Fruit fly (Drosophila melanogaster): ENCODE data around the gene CG32681.
A peak's percentile ranks its signal among the peaks of the same experiment; 100 is the strongest.

Gene CG32681

DNA sequence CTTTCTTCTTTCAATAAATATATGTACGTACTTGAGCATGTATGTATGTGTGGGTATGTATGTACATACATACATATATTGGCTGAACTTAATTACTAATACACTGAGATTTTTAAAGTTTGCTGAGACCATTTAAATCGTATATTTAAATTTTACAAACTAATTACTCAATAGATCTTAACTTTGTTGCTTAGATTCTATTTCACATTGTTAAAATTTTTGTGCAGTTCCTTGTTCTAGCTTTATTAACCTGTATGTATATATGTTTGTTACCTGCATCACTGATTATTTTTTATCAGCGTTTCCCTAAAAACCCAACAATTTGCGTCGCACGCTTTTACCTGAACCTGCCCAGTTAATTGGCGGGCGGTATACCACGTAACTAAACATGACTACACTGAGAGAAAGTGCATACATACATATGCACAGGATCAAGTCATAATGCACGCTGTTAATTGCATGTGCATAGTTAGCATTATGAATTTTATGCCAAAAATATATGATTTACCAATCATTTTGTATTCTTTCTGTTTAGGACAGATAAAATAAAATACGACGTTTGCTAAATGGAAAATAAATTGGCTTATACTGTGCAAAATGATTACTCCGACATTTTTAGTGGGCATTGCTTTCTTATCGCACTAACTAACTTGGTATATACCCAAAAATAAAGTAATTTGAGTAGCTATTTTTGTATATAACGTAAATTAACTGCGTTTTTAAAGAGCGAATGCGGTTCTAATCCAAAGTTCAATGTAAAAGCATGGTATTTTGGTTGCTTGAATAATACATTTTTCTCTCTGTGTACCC lies 18.4 kb downstream of the CG32681 start:
- TF ChIP-seq CG15710 (tag; optimal IDR thresholded peaks at IDR 0.05), result no peak
- no peak for TF ChIP-seq CG34367 (tag; optimal IDR thresholded peaks at IDR 0.05)
- no peak for TF ChIP-seq Ets98B (GFP tag; IDR thresholded peaks at IDR 0.05)
- peak; percentile 7 for TF ChIP-seq CG14655 (GFP tag; optimal IDR thresholded peaks at IDR 0.05)
- peak; percentile 19 for TF ChIP-seq Snoo (tag; optimal IDR thresholded peaks at IDR 0.05)
- TF ChIP-seq CG4496 (GFP tag; IDR thresholded peaks at IDR 0.05), result no peak
- peak; percentile 13 for TF ChIP-seq CG8159 (tag; optimal IDR thresholded peaks at IDR 0.05)
- TF ChIP-seq CG13204 (GFP tag; optimal IDR thresholded peaks at IDR 0.05), result no peak

DNA sequence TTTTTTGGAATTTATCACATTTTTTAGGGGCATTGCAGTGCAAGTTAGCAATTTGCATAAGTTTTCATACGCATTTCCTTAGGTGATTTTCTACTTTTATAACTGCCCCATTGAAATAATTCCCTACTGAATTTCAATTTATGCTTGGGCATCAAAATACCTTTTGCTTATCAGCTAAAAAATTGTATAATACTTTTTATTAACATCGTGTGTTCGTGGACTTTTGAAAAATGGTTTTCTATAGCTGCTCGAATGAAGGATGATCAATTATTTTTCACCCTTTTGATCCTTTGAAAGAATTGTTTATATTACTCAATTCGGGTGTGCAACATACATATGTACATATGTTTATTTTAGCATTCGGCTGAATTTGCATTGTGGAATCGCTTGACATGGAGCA lies 19.0 kb downstream of the CG32681 start:
- TF ChIP-seq CG12605 (GFP tag; IDR thresholded peaks at IDR 0.05), result no peak
- TF ChIP-seq Pif1B (GFP tag; optimal IDR thresholded peaks at IDR 0.05), result no peak
- TF ChIP-seq Pif1A (GFP tag; optimal IDR thresholded peaks at IDR 0.05), result no peak
- no peak for TF ChIP-seq CG15710 (tag; optimal IDR thresholded peaks at IDR 0.05)
- TF ChIP-seq EcR (GFP tag; optimal IDR thresholded peaks at IDR 0.05), result no peak
- no peak for TF ChIP-seq fd96Ca (GFP tag; IDR thresholded peaks at IDR 0.05)
- TF ChIP-seq gl (tag; optimal IDR thresholded peaks at IDR 0.05), result no peak
- no peak for TF ChIP-seq Ets98B (GFP tag; IDR thresholded peaks at IDR 0.05)
- TF ChIP-seq CG13204 (GFP tag; optimal IDR thresholded peaks at IDR 0.05), result no peak
- no peak for TF ChIP-seq CG9948 (tag; optimal IDR thresholded peaks at IDR 0.05)
- no peak for TF ChIP-seq CG8159 (tag; optimal IDR thresholded peaks at IDR 0.05)
- no peak for TF ChIP-seq CG32121 (GFP tag; IDR thresholded peaks at IDR 0.05)
- TF ChIP-seq Snoo (tag; optimal IDR thresholded peaks at IDR 0.05), result no peak
- no peak for TF ChIP-seq CG17806 (tag; optimal IDR thresholded peaks at IDR 0.05)
- no peak for TF ChIP-seq CG8301 (tag; optimal IDR thresholded peaks at IDR 0.05)
- no peak for TF ChIP-seq D1 (tag; optimal IDR thresholded peaks at IDR 0.05)
- no peak for TF ChIP-seq CG14655 (GFP tag; optimal IDR thresholded peaks at IDR 0.05)
- TF ChIP-seq CG4496 (GFP tag; IDR thresholded peaks at IDR 0.05), result no peak

DNA sequence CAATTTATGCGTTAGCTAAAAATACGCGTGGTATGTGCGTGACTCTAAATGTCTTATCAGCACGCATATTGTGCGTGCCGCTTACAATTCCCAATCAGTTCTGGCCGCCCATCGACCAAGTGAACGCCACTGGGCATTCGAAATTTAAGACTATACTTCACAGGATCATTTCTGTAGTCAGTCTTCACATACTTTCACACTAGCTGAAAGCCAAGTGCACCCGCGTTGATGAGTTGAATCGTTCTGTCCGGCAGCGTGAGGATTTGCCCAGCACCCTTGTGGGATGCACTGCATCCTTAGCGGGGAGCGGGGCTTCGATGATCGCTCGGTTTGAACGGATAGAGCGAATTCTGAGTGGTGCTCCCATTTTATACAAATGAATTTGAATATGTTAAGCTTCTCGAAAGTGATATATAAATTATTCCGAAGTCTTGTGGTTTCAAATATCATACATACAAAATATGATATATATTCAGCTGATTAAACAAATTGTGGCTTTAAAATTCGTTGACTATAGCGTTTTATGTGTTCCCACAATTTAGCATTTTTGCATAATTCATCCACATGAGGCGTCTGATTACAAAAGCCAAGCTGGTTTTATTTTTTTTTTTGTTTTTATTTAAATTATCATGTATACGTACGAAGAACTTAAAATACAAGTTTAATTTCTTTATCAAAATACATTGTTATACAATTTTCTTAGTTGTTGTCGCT lies 33.0 kb downstream of the CG32681 start:
- 0 out of 2 replicates have a peak, but pooled peaks have one; percentile 23 for TF ChIP-seq CG32121 (GFP tag; IDR thresholded peaks at IDR 0.05)
- no peak for TF ChIP-seq CG8301 (tag; optimal IDR thresholded peaks at IDR 0.05)

DNA sequence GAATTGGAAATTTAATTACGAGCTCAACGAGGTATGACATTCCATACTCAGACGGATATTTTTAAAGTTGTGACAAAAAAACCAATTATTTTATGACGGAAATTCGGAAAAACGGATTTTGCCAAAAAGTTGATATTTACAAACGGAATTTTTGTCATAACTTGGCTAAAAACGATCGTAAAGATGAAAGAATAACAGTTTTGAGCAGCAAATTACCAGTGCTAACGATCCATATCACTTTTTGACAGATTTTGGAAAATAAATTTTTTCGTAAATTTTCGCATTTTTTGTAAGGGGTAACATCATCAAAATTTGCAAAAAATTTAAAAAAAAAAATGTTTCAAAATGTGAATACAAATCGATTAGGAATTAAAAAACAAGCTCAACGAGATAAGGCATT lies 40.7 kb downstream of the CG32681 start:
- no peak for TF ChIP-seq CG8301 (tag; optimal IDR thresholded peaks at IDR 0.05)
- no peak for TF ChIP-seq D1 (tag; optimal IDR thresholded peaks at IDR 0.05)
- TF ChIP-seq Ets98B (GFP tag; IDR thresholded peaks at IDR 0.05), result no peak
- TF ChIP-seq CG13204 (GFP tag; optimal IDR thresholded peaks at IDR 0.05), result no peak
- TF ChIP-seq Pif1A (GFP tag; optimal IDR thresholded peaks at IDR 0.05), result no peak
- no peak for TF ChIP-seq CG14655 (GFP tag; optimal IDR thresholded peaks at IDR 0.05)
- TF ChIP-seq CG10348 (GFP tag; IDR thresholded peaks at IDR 0.05), result no peak
- TF ChIP-seq CG8159 (tag; optimal IDR thresholded peaks at IDR 0.05), result no peak
- TF ChIP-seq CG9948 (tag; optimal IDR thresholded peaks at IDR 0.05), result no peak
- no peak for TF ChIP-seq Snoo (tag; optimal IDR thresholded peaks at IDR 0.05)
- no peak for TF ChIP-seq CG12605 (GFP tag; IDR thresholded peaks at IDR 0.05)
- TF ChIP-seq CG17806 (tag; optimal IDR thresholded peaks at IDR 0.05), result no peak
- TF ChIP-seq rn (GFP tag; IDR thresholded peaks at IDR 0.05), result no peak
- TF ChIP-seq CG32121 (GFP tag; IDR thresholded peaks at IDR 0.05), result no peak
- TF ChIP-seq EcR (GFP tag; optimal IDR thresholded peaks at IDR 0.05), result no peak
- TF ChIP-seq fd96Ca (GFP tag; IDR thresholded peaks at IDR 0.05), result no peak
- no peak for TF ChIP-seq CG15710 (tag; optimal IDR thresholded peaks at IDR 0.05)
- TF ChIP-seq CG34367 (tag; optimal IDR thresholded peaks at IDR 0.05), result no peak

DNA sequence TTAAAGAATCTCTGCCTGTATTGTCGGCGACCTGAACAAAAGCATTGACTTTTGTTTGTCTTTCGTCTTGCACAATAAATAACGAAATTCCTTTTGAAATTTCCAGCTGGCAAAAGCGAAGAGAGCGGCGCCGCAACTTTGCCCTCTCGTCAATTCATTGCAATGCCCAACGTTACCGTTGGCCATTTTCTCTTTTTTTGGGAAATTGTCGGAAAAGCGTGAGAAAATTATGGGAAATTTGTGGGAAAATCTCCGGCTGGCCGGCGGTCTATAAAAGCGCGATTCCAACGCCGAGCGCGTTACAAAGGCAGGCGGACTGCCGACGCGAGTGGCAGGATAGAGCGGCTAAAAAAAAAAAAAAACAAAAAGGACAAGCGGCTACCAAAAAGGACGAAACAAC lies 47.8 kb downstream of the CG32681 start, which contains the start of gene CG43740:
Gene CG43740, plus strand, starts transcription at position 301 of the 400 bp plus-strand sequence.
- TF ChIP-seq Snoo (tag; optimal IDR thresholded peaks at IDR 0.05), result no peak
- TF ChIP-seq CG14655 (GFP tag; optimal IDR thresholded peaks at IDR 0.05), result no peak
- TF ChIP-seq EcR (GFP tag; optimal IDR thresholded peaks at IDR 0.05), result no peak
- no peak for TF ChIP-seq CG13204 (GFP tag; optimal IDR thresholded peaks at IDR 0.05)
- no peak for TF ChIP-seq CG12605 (GFP tag; IDR thresholded peaks at IDR 0.05)
- no peak for TF ChIP-seq CG8159 (tag; optimal IDR thresholded peaks at IDR 0.05)
- no peak for TF ChIP-seq CG4496 (GFP tag; IDR thresholded peaks at IDR 0.05)
- TF ChIP-seq CG10348 (GFP tag; IDR thresholded peaks at IDR 0.05), result no peak
- TF ChIP-seq CG34367 (tag; optimal IDR thresholded peaks at IDR 0.05), result no peak
- no peak for TF ChIP-seq CG17806 (tag; optimal IDR thresholded peaks at IDR 0.05)
- no peak for TF ChIP-seq D1 (tag; optimal IDR thresholded peaks at IDR 0.05)
- TF ChIP-seq CG8301 (tag; optimal IDR thresholded peaks at IDR 0.05), result no peak
- no peak for TF ChIP-seq Ets98B (GFP tag; IDR thresholded peaks at IDR 0.05)
- TF ChIP-seq Pif1A (GFP tag; optimal IDR thresholded peaks at IDR 0.05), result no peak
- no peak for TF ChIP-seq CG9948 (tag; optimal IDR thresholded peaks at IDR 0.05)
- TF ChIP-seq rn (GFP tag; IDR thresholded peaks at IDR 0.05), result no peak
- no peak for TF ChIP-seq fd96Ca (GFP tag; IDR thresholded peaks at IDR 0.05)
- TF ChIP-seq Pif1B (GFP tag; optimal IDR thresholded peaks at IDR 0.05), result no peak
- TF ChIP-seq CG15710 (tag; optimal IDR thresholded peaks at IDR 0.05), result no peak

DNA sequence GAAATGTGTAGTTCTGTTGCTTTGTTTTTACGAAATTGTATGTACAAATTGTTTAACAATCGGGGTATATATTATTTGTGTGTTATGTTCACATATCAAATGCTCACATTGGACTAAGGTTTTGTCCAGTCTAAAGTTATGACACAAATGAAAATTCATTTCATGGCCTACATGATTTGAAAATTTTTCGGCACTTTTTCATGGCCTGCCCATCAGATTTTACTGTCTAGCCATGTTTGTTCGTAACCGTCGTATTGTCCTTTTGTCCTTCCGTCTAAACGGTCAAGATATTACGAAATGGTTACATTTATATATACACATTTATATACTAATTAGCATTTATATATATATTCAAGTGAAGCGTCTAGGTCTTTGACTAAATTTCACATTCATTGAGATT lies 49.4 kb downstream of the CG32681 start, which contains the start of gene CG15306:
Gene CG15306, minus strand, starts transcription at position 101 of the 400 bp plus-strand sequence.
- TF ChIP-seq CG34367 (tag; optimal IDR thresholded peaks at IDR 0.05) (no peak), Pif1A (GFP tag; optimal IDR thresholded peaks at IDR 0.05) (no peak), CG10348 (GFP tag; IDR thresholded peaks at IDR 0.05) (no peak), CG13204 (GFP tag; optimal IDR thresholded peaks at IDR 0.05) (no peak), CG17806 (tag; optimal IDR thresholded peaks at IDR 0.05) (no peak), CG15710 (tag; optimal IDR thresholded peaks at IDR 0.05) (no peak), Pif1B (GFP tag; optimal IDR thresholded peaks at IDR 0.05) (no peak), rn (GFP tag; IDR thresholded peaks at IDR 0.05) (no peak), CG12605 (GFP tag; IDR thresholded peaks at IDR 0.05) (no peak), D1 (tag; optimal IDR thresholded peaks at IDR 0.05) (no peak), Ets98B (GFP tag; IDR thresholded peaks at IDR 0.05) (no peak)

Data from whole organism, pupa.